Worm (Caenorhabditis elegans) whole organism, L1 larva: ENCODE measurements around the gene F55G1.15.

Experiments used
- C04F5.9 ChIP-seq: sonication (generic microtip); optimal IDR thresholded peaks from 2 replicates; lab custom pipeline; 2016; ENCODE audit warnings: missing genetic modification characterization, missing compliant biosample characterization
- C34B4.2 ChIP-seq: sonication (generic microtip); optimal IDR thresholded peaks from 2 replicates; lab custom pipeline; 2017; ENCODE audit warnings: mild to moderate bottlenecking, missing genetic modification characterization, missing compliant biosample characterization
- F16B12.6 ChIP-seq: fragments of 150-350 bp; optimal IDR thresholded peaks from 2 replicates; lab custom pipeline; 2014; ENCODE audit warnings: missing biosample characterization, missing genetic modification characterization
- Y116A8C.19 ChIP-seq: sonication (generic microtip); optimal IDR thresholded peaks from 2 replicates; lab custom pipeline; 2016; ENCODE audit warnings: missing compliant biosample characterization, missing genetic modification characterization, borderline replicate concordance
- ceh-63 ChIP-seq: fragments of 200-800 bp; sonication (Bioruptor generic); optimal IDR thresholded peaks from 2 replicates; lab custom pipeline; 2018; ENCODE audit warnings: mild to moderate bottlenecking, missing genetic modification characterization, missing compliant biosample characterization
- ceh-82 ChIP-seq, 3 experiments: fragments of 150-350 bp in 1 of 3; sonication (generic microtip) in 2 of 3; optimal IDR thresholded peaks; 2 replicates each; lab custom pipeline; 2014 to 2017; ENCODE audit warnings: missing biosample characterization in 3 of 3, missing genetic modification characterization in 3 of 3
- ceh-90 ChIP-seq: sonication (generic microtip); optimal IDR thresholded peaks from 2 replicates; lab custom pipeline; 2016; ENCODE audit warnings: missing genetic modification characterization, missing compliant biosample characterization
- dpl-1 ChIP-seq, 3 experiments: fragments of 150-350 bp in 2 of 3; sonication (generic microtip) in 1 of 3; optimal IDR thresholded peaks; 2 replicates each; lab custom pipeline; 2014 to 2017; ENCODE audit warnings: missing biosample characterization in 3 of 3, missing genetic modification characterization in 3 of 3, missing genetic modification reagents in 3 of 3
- dsc-1 ChIP-seq: sonication (generic microtip); optimal IDR thresholded peaks from 2 replicates; lab custom pipeline; 2016; ENCODE audit warnings: mild to moderate bottlenecking, missing genetic modification characterization, missing compliant biosample characterization
- efl-1 ChIP-seq, 4 experiments: fragments of 150-350 bp; optimal IDR thresholded peaks in 3 of 4; peaks in 1 of 4; 1 replicate in 1 of 4; 2 replicates in 3 of 4; lab custom pipeline; 2014; ENCODE audit warnings: missing biosample characterization in 2 of 4, missing genetic modification characterization in 2 of 4, missing genetic modification reagents in 2 of 4
- efl-3 ChIP-seq: fragments of 200-800 bp; sonication (Bioruptor generic); optimal IDR thresholded peaks from 2 replicates; lab custom pipeline; 2018; ENCODE audit warnings: mild to moderate bottlenecking, missing genetic modification characterization, missing compliant biosample characterization
- egl-13 ChIP-seq: sonication (generic microtip); optimal IDR thresholded peaks from 2 replicates; lab custom pipeline; 2016; ENCODE audit warnings: missing genotype, missing genetic modification reagents, missing genetic modification characterization, missing compliant biosample characterization
- egl-27 ChIP-seq, 2 experiments: fragments of 150-350 bp in 1 of 2; sonication (generic microtip); optimal IDR thresholded peaks; 3 replicates each; lab custom pipeline; 2017 to 2018; ENCODE audit warnings: missing biosample characterization in 2 of 2, missing genetic modification characterization in 2 of 2, missing genetic modification reagents in 2 of 2
- elt-2 ChIP-seq: sonication (generic microtip); optimal IDR thresholded peaks from 2 replicates; lab custom pipeline; 2016; ENCODE audit warnings: missing genetic modification characterization, mild to moderate bottlenecking, inconsistent platforms, missing compliant biosample characterization, missing genetic modification reagents
- ets-5 ChIP-seq: fragments of 200-800 bp; sonication (Bioruptor generic); IDR thresholded peaks from 2 replicates; pipeline ENCODE4 v1.3.6; 2022; ENCODE audit warnings: missing genetic modification characterization, missing compliant biosample characterization
- fkh-10 ChIP-seq: sonication (generic microtip); optimal IDR thresholded peaks from 2 replicates; lab custom pipeline; 2017; ENCODE audit warnings: missing biosample characterization, missing genetic modification reagents, missing genetic modification characterization
- fkh-4 ChIP-seq: sonication (generic microtip); optimal IDR thresholded peaks from 2 replicates; lab custom pipeline; 2016; ENCODE audit warnings: missing compliant biosample characterization, missing genetic modification characterization, borderline replicate concordance
- fkh-8 ChIP-seq: sonication (generic microtip); optimal IDR thresholded peaks from 2 replicates; lab custom pipeline; 2016; ENCODE audit warnings: mild to moderate bottlenecking, missing genetic modification characterization, missing compliant biosample characterization
- fos-1 ChIP-seq: fragments of 150-350 bp; optimal IDR thresholded peaks from 2 replicates; lab custom pipeline; 2014; ENCODE audit warnings: missing biosample characterization, missing genetic modification characterization
- grh-1 ChIP-seq: fragments of 200-800 bp; sonication (Bioruptor generic); IDR thresholded peaks from 2 replicates; pipeline ENCODE4 v1.3.6; 2022; ENCODE audit warnings: missing genetic modification reagents, missing genetic modification characterization, missing compliant biosample characterization
- irx-1 ChIP-seq: sonication (generic microtip); optimal IDR thresholded peaks from 2 replicates; lab custom pipeline; 2016; ENCODE audit warnings: missing genetic modification characterization, missing compliant biosample characterization
- jun-1 ChIP-seq: fragments of 150-350 bp; optimal IDR thresholded peaks from 2 replicates; lab custom pipeline; 2014; ENCODE audit warnings: missing biosample characterization, missing genetic modification reagents, missing genetic modification characterization
- lin-14 ChIP-seq: fragments of 200-800 bp; sonication (Bioruptor generic); optimal IDR thresholded peaks from 2 replicates; lab custom pipeline; 2018; ENCODE audit warnings: mild to moderate bottlenecking, missing genetic modification characterization, moderate library complexity, missing compliant biosample characterization
- lin-39 ChIP-seq: fragments of 150-350 bp; optimal IDR thresholded peaks from 2 replicates; lab custom pipeline; 2014; ENCODE audit warnings: missing biosample characterization, missing genetic modification reagents, missing genetic modification characterization
- lir-3 ChIP-seq: sonication (generic microtip); optimal IDR thresholded peaks from 2 replicates; lab custom pipeline; 2016; ENCODE audit warnings: mild to moderate bottlenecking, missing genetic modification characterization, moderate library complexity, missing compliant biosample characterization; ENCODE audit not compliant: poor library complexity
- lsy-2 ChIP-seq, 2 experiments: fragments of 150-350 bp; optimal IDR thresholded peaks; 2 replicates each; lab custom pipeline; 2014; ENCODE audit warnings: missing biosample characterization in 2 of 2, missing genetic modification characterization in 2 of 2
- mdl-1 ChIP-seq, 2 experiments: fragments of 150-350 bp; optimal IDR thresholded peaks; 2 replicates each; lab custom pipeline; 2014 to 2017; ENCODE audit warnings: missing biosample characterization in 2 of 2, missing genetic modification characterization in 2 of 2, inconsistent platforms in 1 of 2
- mef-2 ChIP-seq: fragments of 150-350 bp; optimal IDR thresholded peaks from 2 replicates; lab custom pipeline; 2014; ENCODE audit warnings: missing biosample characterization, missing genetic modification characterization
- mep-1 ChIP-seq: fragments of 150-350 bp; optimal IDR thresholded peaks from 2 replicates; lab custom pipeline; 2014; ENCODE audit warnings: missing biosample characterization, missing genetic modification characterization
- nhr-11 ChIP-seq: fragments of 150-350 bp; optimal IDR thresholded peaks from 2 replicates; lab custom pipeline; 2014; ENCODE audit warnings: missing biosample characterization, missing genetic modification characterization
- nhr-12 ChIP-seq: sonication (generic microtip); optimal IDR thresholded peaks from 2 replicates; lab custom pipeline; 2017; ENCODE audit warnings: missing biosample characterization, missing genetic modification characterization
- nhr-19 ChIP-seq: fragments of 200-800 bp; sonication (Bioruptor generic); conservative IDR thresholded peaks from 2 replicates; pipeline ENCODE4 v1.3.6; 2022; ENCODE audit warnings: missing genetic modification characterization, missing compliant biosample characterization
- nhr-237 ChIP-seq: fragments of 150-350 bp; optimal IDR thresholded peaks from 2 replicates; lab custom pipeline; 2014; ENCODE audit warnings: missing biosample characterization, missing genetic modification characterization
- nhr-28 ChIP-seq: fragments of 150-350 bp; optimal IDR thresholded peaks from 2 replicates; lab custom pipeline; 2014; ENCODE audit warnings: missing biosample characterization, missing genetic modification characterization
- nhr-47 ChIP-seq: sonication (generic microtip); optimal IDR thresholded peaks from 2 replicates; lab custom pipeline; 2016; ENCODE audit warnings: mild to moderate bottlenecking, missing genetic modification characterization, moderate library complexity, missing compliant biosample characterization
- nhr-77 ChIP-seq: fragments of 150-350 bp; optimal IDR thresholded peaks from 2 replicates; lab custom pipeline; 2014; ENCODE audit warnings: missing biosample characterization, missing genetic modification characterization
- nhr-84 ChIP-seq: sonication (generic microtip); optimal IDR thresholded peaks from 2 replicates; lab custom pipeline; 2017; ENCODE audit warnings: missing biosample characterization, missing genetic modification characterization
- nhr-85 ChIP-seq: sonication (generic microtip); peaks from one replicate; lab custom pipeline; 2016; ENCODE audit warnings: missing genetic modification characterization, inconsistent platforms, missing compliant biosample characterization
- pag-3 ChIP-seq: sonication (generic microtip); optimal IDR thresholded peaks from 2 replicates; lab custom pipeline; 2017; ENCODE audit warnings: missing genetic modification characterization, mild to moderate bottlenecking, missing compliant biosample characterization, antibody characterized with exemption, borderline replicate concordance; ENCODE audit not compliant: insufficient read depth
- pax-3 ChIP-seq: fragments of 200-800 bp; sonication (Bioruptor generic); optimal IDR thresholded peaks from 2 replicates; lab custom pipeline; 2018; ENCODE audit warnings: mild to moderate bottlenecking, missing genetic modification characterization, moderate library complexity, missing compliant biosample characterization
- pqm-1 ChIP-seq: sonication (generic microtip); optimal IDR thresholded peaks from 3 replicates; lab custom pipeline; 2017; ENCODE audit warnings: missing biosample characterization, missing genetic modification characterization
- rnt-1 ChIP-seq: sonication (generic microtip); optimal IDR thresholded peaks from 2 replicates; lab custom pipeline; 2016; ENCODE audit warnings: mild to moderate bottlenecking, missing genetic modification characterization, moderate library complexity, missing compliant biosample characterization
- snpc-4 ChIP-seq: fragments of 150-350 bp; optimal IDR thresholded peaks from 2 replicates; lab custom pipeline; 2014; ENCODE audit warnings: missing biosample characterization, missing genetic modification characterization
- snu-23 ChIP-seq: sonication (generic microtip); optimal IDR thresholded peaks from 2 replicates; lab custom pipeline; 2016; ENCODE audit warnings: missing genetic modification characterization, missing compliant biosample characterization
- sptf-1 ChIP-seq: fragments of 150-350 bp; optimal IDR thresholded peaks from 2 replicates; lab custom pipeline; 2014; ENCODE audit warnings: missing biosample characterization, missing genetic modification characterization
- unc-130 ChIP-seq: fragments of 150-350 bp; optimal IDR thresholded peaks from 2 replicates; lab custom pipeline; 2017; ENCODE audit warnings: missing biosample characterization, missing genetic modification characterization, inconsistent platforms
- unc-30 ChIP-seq: sonication (generic microtip); optimal IDR thresholded peaks from 2 replicates; lab custom pipeline; 2017; ENCODE audit warnings: missing biosample characterization, missing genetic modification characterization
- unc-86 ChIP-seq: sonication (generic microtip); optimal IDR thresholded peaks from 2 replicates; lab custom pipeline; 2016; ENCODE audit warnings: missing genetic modification characterization, missing compliant biosample characterization
- unc-98 ChIP-seq: fragments of 200-800 bp; sonication (Bioruptor generic); IDR thresholded peaks from 2 replicates; pipeline ENCODE4 v1.3.6; 2022; ENCODE audit warnings: missing genetic modification characterization, missing compliant biosample characterization
- xbp-1 ChIP-seq: sonication (generic microtip); optimal IDR thresholded peaks from 2 replicates; lab custom pipeline; 2016; ENCODE audit warnings: missing genetic modification characterization, missing compliant biosample characterization
- zip-4 ChIP-seq: fragments of 200-800 bp; sonication (Bioruptor generic); optimal IDR thresholded peaks from 2 replicates; lab custom pipeline; 2018; ENCODE audit warnings: mild to moderate bottlenecking, missing genetic modification characterization, moderate library complexity, missing compliant biosample characterization
- ztf-11 ChIP-seq, 2 experiments: sonication (generic microtip); optimal IDR thresholded peaks; 2 replicates each; lab custom pipeline; 2016 to 2017; ENCODE audit warnings: missing genetic modification characterization in 2 of 2, missing biosample characterization in 1 of 2, missing compliant biosample characterization in 1 of 2

Gene F55G1.15

ce11 chrIV:7512617-7513233 is 11.5 kb upstream of the F55G1.15 start, which contains the start of the genes plc-4 and R05G6.4:
TSS of gene plc-4 (minus strand) at chrIV:7512667.
TSS of gene R05G6.4 (plus strand) at chrIV:7513233.
- TF ChIP-seq snu-23 (peak; percentile 56), jun-1 (tag; lab: Kevin White, UChicago) (no peak), pag-3 (tag; lab: Kevin White, UChicago) (no peak), mep-1 (tag; lab: Kevin White, UChicago) (peak; percentile 57), Y116A8C.19 (tag; lab: Kevin White, UChicago) (no peak), egl-27 (tag; optimal IDR thresholded peaks at IDR 0.05; lab: Kevin White, UChicago) (no peak), nhr-28 (tag; lab: Kevin White, UChicago) (no peak), C34B4.2 (no peak), ceh-90 (tag; lab: Kevin White, UChicago) (no peak), pqm-1 (no peak), fkh-8 (tag; lab: Kevin White, UChicago) (no peak), unc-86 (tag; lab: Kevin White, UChicago) (no peak), C04F5.9 (tag; lab: Kevin White, UChicago) (no peak), efl-3 (no peak), zip-4 (no peak), rnt-1 (tag; lab: Kevin White, UChicago) (peak; percentile 7), fos-1 (tag; lab: Kevin White, UChicago) (no peak), fkh-4 (no peak), dsc-1 (tag; lab: Kevin White, UChicago) (peak; percentile 20), F16B12.6 (tag; lab: Kevin White, UChicago) (peak; percentile 4), unc-130 (tag; lab: Kevin White, UChicago) (no peak), nhr-84 (tag; lab: Kevin White, UChicago) (no peak), efl-1 (optimal IDR thresholded peaks at IDR 0.05; lab: Kevin White, UChicago) (peak; percentile 29 to 63), efl-1 (GFP tag; optimal IDR thresholded peaks at IDR 0.05 in 1 of 2; lab: Kevin White, UChicago) (peak; percentile 44 to 55), lir-3 (no peak), ceh-82 (tag; optimal IDR thresholded peaks at IDR 0.05; lab: Kevin White, UChicago) (peak in 2 of 3 experiments; percentile 15 to 27), mdl-1 (tag; optimal IDR thresholded peaks at IDR 0.05; lab: Kevin White, UChicago) (no peak), nhr-19 (peak; percentile 13; the same call in 1 of the 2 replicates), nhr-12 (tag; lab: Kevin White, UChicago) (no peak), snpc-4 (tag; lab: Kevin White, UChicago) (no peak), irx-1 (tag; lab: Kevin White, UChicago) (no peak), egl-13 (tag; lab: Kevin White, UChicago) (no peak), ceh-63 (GFP tag; lab: Kevin White, UChicago) (no peak), fkh-10 (GFP tag; lab: Kevin White, UChicago) (no peak), xbp-1 (tag; lab: Kevin White, UChicago) (peak; percentile 42), nhr-47 (tag; lab: Kevin White, UChicago) (peak; percentile 39), nhr-237 (tag; lab: Kevin White, UChicago) (no peak), ztf-11 (tag; optimal IDR thresholded peaks at IDR 0.05; lab: Kevin White, UChicago) (no peak), sptf-1 (no peak), elt-2 (tag; lab: Kevin White, UChicago) (no peak), mef-2 (no peak), nhr-85 (tag; lab: Kevin White, UChicago) (peak; percentile 68), nhr-77 (tag; lab: Kevin White, UChicago) (peak; percentile 16), lsy-2 (tag; optimal IDR thresholded peaks at IDR 0.05; lab: Kevin White, UChicago) (peak; percentile 53 to 68), unc-98 (no peak), ets-5 (GFP tag; lab: Robert Waterston, UW) (no peak), lin-39 (tag; lab: Kevin White, UChicago) (no peak), pax-3 (tag; lab: Kevin White, UChicago) (no peak), nhr-11 (tag; lab: Kevin White, UChicago) (no peak), lin-14 (GFP tag; lab: Kevin White, UChicago) (peak; percentile 48), unc-30 (no peak), grh-1 (GFP tag; lab: Robert Waterston, UW) (no peak), dpl-1 (GFP tag; optimal IDR thresholded peaks at IDR 0.05; lab: Kevin White, UChicago) (peak; percentile 37 to 59 (median 55))
